Worm (Caenorhabditis elegans) whole organism, L2 larva: ENCODE data around the gene C55A6.1.

Experiments
- C34F6.9 ChIP-seq: fragments of 150-350 bp; optimal IDR thresholded peaks from 2 replicates; lab custom pipeline; 2014; ENCODE audit warnings: missing biosample characterization, missing genetic modification characterization
- F13H6.1 ChIP-seq: sonication (generic microtip); optimal IDR thresholded peaks from 2 replicates; lab custom pipeline; 2016; ENCODE audit warnings: missing genetic modification characterization, missing compliant biosample characterization
- R02D3.7 ChIP-seq: fragments of 150-350 bp; optimal IDR thresholded peaks from 2 replicates; lab custom pipeline; 2014; ENCODE audit warnings: missing biosample characterization, missing genetic modification characterization
- Y55F3AM.14 ChIP-seq: fragments of 200-800 bp; sonication (Bioruptor generic); optimal IDR thresholded peaks from 2 replicates; lab custom pipeline; 2018; ENCODE audit warnings: mild to moderate bottlenecking, missing genetic modification characterization, missing compliant biosample characterization
- ZK546.5 ChIP-seq: sonication (generic microtip); optimal IDR thresholded peaks from 2 replicates; lab custom pipeline; 2017; ENCODE audit warnings: missing biosample characterization, missing genetic modification characterization
- alr-1 ChIP-seq: fragments of 150-350 bp; optimal IDR thresholded peaks from 2 replicates; lab custom pipeline; 2014; ENCODE audit warnings: missing biosample characterization, missing genetic modification characterization
- aly-2 ChIP-seq: fragments of 150-350 bp; optimal IDR thresholded peaks from 2 replicates; lab custom pipeline; 2014; ENCODE audit warnings: missing biosample characterization, missing genetic modification characterization
- ama-1 ChIP-seq: fragments of 150-350 bp; optimal IDR thresholded peaks from 2 replicates; lab custom pipeline; 2018; ENCODE audit warnings: inconsistent platforms
- blmp-1 ChIP-seq: sonication (generic microtip); optimal IDR thresholded peaks from 2 replicates; lab custom pipeline; 2017; ENCODE audit warnings: missing genetic modification characterization, mild to moderate bottlenecking, missing compliant biosample characterization, antibody characterized with exemption, moderate library complexity; ENCODE audit not compliant: insufficient read depth
- ceh-82 ChIP-seq: fragments of 150-350 bp; optimal IDR thresholded peaks from 2 replicates; lab custom pipeline; 2014; ENCODE audit warnings: missing biosample characterization, missing genetic modification characterization
- crh-2 ChIP-seq: sonication (generic microtip); optimal IDR thresholded peaks from 2 replicates; lab custom pipeline; 2017; ENCODE audit warnings: missing biosample characterization, missing genetic modification characterization
- dmd-4 ChIP-seq: sonication (generic microtip); optimal IDR thresholded peaks from 2 replicates; lab custom pipeline; 2017; ENCODE audit warnings: missing biosample characterization, missing genetic modification characterization
- egl-27 ChIP-seq: sonication (generic microtip); optimal IDR thresholded peaks from 3 replicates; lab custom pipeline; 2017; ENCODE audit warnings: missing biosample characterization, missing genetic modification reagents, missing genetic modification characterization
- elt-1 ChIP-seq: fragments of 150-350 bp; optimal IDR thresholded peaks from 2 replicates; lab custom pipeline; 2014; ENCODE audit warnings: missing biosample characterization, missing genetic modification characterization
- elt-3 ChIP-seq: sonication (generic microtip); optimal IDR thresholded peaks from 2 replicates; lab custom pipeline; 2017; ENCODE audit warnings: missing biosample characterization, missing genetic modification characterization
- fos-1 ChIP-seq: fragments of 150-350 bp; optimal IDR thresholded peaks from 2 replicates; lab custom pipeline; 2014; ENCODE audit warnings: missing biosample characterization, missing genetic modification characterization
- gmeb-1 ChIP-seq: fragments of 150-350 bp; optimal IDR thresholded peaks from 2 replicates; lab custom pipeline; 2014; ENCODE audit warnings: missing biosample characterization, missing genetic modification characterization
- lin-11 ChIP-seq: fragments of 150-350 bp; sonication (generic microtip); optimal IDR thresholded peaks from 2 replicates; lab custom pipeline; 2014; ENCODE audit warnings: missing biosample characterization, missing genetic modification characterization, inconsistent platforms, mixed read lengths
- lin-13 ChIP-seq: fragments of 150-350 bp; optimal IDR thresholded peaks from 2 replicates; lab custom pipeline; 2014; ENCODE audit warnings: missing biosample characterization, missing genetic modification reagents, missing genetic modification characterization
- lin-39 ChIP-seq: fragments of 150-350 bp; optimal IDR thresholded peaks from 2 replicates; lab custom pipeline; 2014; ENCODE audit warnings: missing biosample characterization, missing genetic modification reagents, missing genetic modification characterization
- lsy-2 ChIP-seq, 2 experiments: fragments of 150-350 bp in 1 of 2; sonication (generic microtip) in 1 of 2; optimal IDR thresholded peaks; 2 replicates each; lab custom pipeline; 2014 to 2017; ENCODE audit warnings: missing biosample characterization in 2 of 2, missing genetic modification characterization in 2 of 2
- mab-5 ChIP-seq: fragments of 150-350 bp; optimal IDR thresholded peaks from 2 replicates; lab custom pipeline; 2014; ENCODE audit warnings: missing biosample characterization, missing genetic modification characterization
- mdl-1 ChIP-seq, 2 experiments: fragments of 150-350 bp in 1 of 2; sonication (generic microtip) in 1 of 2; optimal IDR thresholded peaks; 2 replicates each; lab custom pipeline; 2017; ENCODE audit warnings: missing biosample characterization in 2 of 2, missing genetic modification characterization in 2 of 2
- nhr-10 ChIP-seq: sonication (generic microtip); optimal IDR thresholded peaks from 2 replicates; lab custom pipeline; 2017; ENCODE audit warnings: missing biosample characterization, missing genetic modification characterization
- nhr-11 ChIP-seq: fragments of 150-350 bp; optimal IDR thresholded peaks from 2 replicates; lab custom pipeline; 2014; ENCODE audit warnings: missing biosample characterization, missing genetic modification characterization
- nhr-12 ChIP-seq: fragments of 150-350 bp; optimal IDR thresholded peaks from 2 replicates; lab custom pipeline; 2014; ENCODE audit warnings: missing biosample characterization, missing genetic modification characterization
- nhr-129 ChIP-seq: fragments of 150-350 bp; optimal IDR thresholded peaks from 2 replicates; lab custom pipeline; 2014; ENCODE audit warnings: missing biosample characterization, missing genetic modification characterization
- nhr-21 ChIP-seq: fragments of 150-350 bp; optimal IDR thresholded peaks from 2 replicates; lab custom pipeline; 2014; ENCODE audit warnings: missing biosample characterization, missing genetic modification characterization
- nhr-23 ChIP-seq: fragments of 150-350 bp; optimal IDR thresholded peaks from 2 replicates; lab custom pipeline; 2014; ENCODE audit warnings: missing biosample characterization, missing genetic modification reagents, missing genetic modification characterization
- nhr-237 ChIP-seq: fragments of 150-350 bp; optimal IDR thresholded peaks from 2 replicates; lab custom pipeline; 2014; ENCODE audit warnings: missing biosample characterization, missing genetic modification characterization
- nhr-25 ChIP-seq: fragments of 150-350 bp; sonication (generic microtip); optimal IDR thresholded peaks from 3 replicates; lab custom pipeline; 2014; ENCODE audit warnings: missing biosample characterization, missing genetic modification characterization
- nhr-77 ChIP-seq: fragments of 150-350 bp; optimal IDR thresholded peaks from 2 replicates; lab custom pipeline; 2014; ENCODE audit warnings: missing biosample characterization, missing genetic modification characterization
- peb-1 ChIP-seq: fragments of 150-350 bp; optimal IDR thresholded peaks from 2 replicates; lab custom pipeline; 2014; ENCODE audit warnings: missing biosample characterization, missing genetic modification characterization
- sem-4 ChIP-seq: fragments of 150-350 bp; optimal IDR thresholded peaks from 2 replicates; lab custom pipeline; 2014; ENCODE audit warnings: missing biosample characterization, missing genetic modification reagents, missing genetic modification characterization
- skn-1 ChIP-seq: sonication (generic microtip); optimal IDR thresholded peaks from 2 replicates; lab custom pipeline; 2017; ENCODE audit warnings: missing biosample characterization, missing genetic modification characterization
- sma-3 ChIP-seq: sonication (generic microtip); optimal IDR thresholded peaks from 2 replicates; lab custom pipeline; 2016; ENCODE audit warnings: missing genetic modification reagents, missing genetic modification characterization, missing compliant biosample characterization
- sma-9 ChIP-seq, 2 experiments: fragments of 150-350 bp in 1 of 2; sonication (generic microtip) in 1 of 2; optimal IDR thresholded peaks; 2 replicates each; lab custom pipeline; 2014 to 2016; ENCODE audit warnings: missing genetic modification characterization in 2 of 2, mild to moderate bottlenecking in 1 of 2, missing biosample characterization in 1 of 2, missing compliant biosample characterization in 1 of 2, missing genetic modification reagents in 1 of 2, moderate library complexity in 1 of 2
- snpc-4 ChIP-seq: fragments of 150-350 bp; optimal IDR thresholded peaks from 2 replicates; lab custom pipeline; 2014; ENCODE audit warnings: missing biosample characterization, missing genetic modification characterization
- unc-39 ChIP-seq: fragments of 150-350 bp; optimal IDR thresholded peaks from 2 replicates; lab custom pipeline; 2014; ENCODE audit warnings: missing biosample characterization, missing genetic modification characterization
- unc-55 ChIP-seq: fragments of 150-350 bp; sonication (generic microtip); optimal IDR thresholded peaks from 3 replicates; lab custom pipeline; 2014; ENCODE audit warnings: missing biosample characterization, missing genetic modification reagents, missing genetic modification characterization
- zag-1 ChIP-seq: fragments of 150-350 bp; optimal IDR thresholded peaks from 2 replicates; lab custom pipeline; 2014; ENCODE audit warnings: missing biosample characterization, missing genetic modification characterization
- ztf-1 ChIP-seq: fragments of 200-800 bp; sonication (Bioruptor generic); conservative IDR thresholded peaks from 2 replicates; pipeline ENCODE4 v1.3.6; 2022; ENCODE audit warnings: missing genetic modification characterization, missing compliant biosample characterization
- ztf-11 ChIP-seq: sonication (generic microtip); optimal IDR thresholded peaks from 2 replicates; lab custom pipeline; 2017; ENCODE audit warnings: missing biosample characterization, missing genetic modification characterization

C55A6.1 gene

ce11 chrV:11513432-11513831 lies 8.7 kb upstream of the C55A6.1 start, which contains the start of gene C55A6.3:
Gene C55A6.3, minus strand, starts transcription at chrV:11513532.
- TF ChIP-seq mdl-1 (tag; optimal IDR thresholded peaks at IDR 0.05; lab: Kevin White, UChicago) (no peak), R02D3.7 (tag; lab: Kevin White, UChicago) (no peak), mab-5 (tag; lab: Kevin White, UChicago) (no peak), skn-1 (no peak), elt-1 (tag; lab: Kevin White, UChicago) (no peak), nhr-25 (tag; lab: Kevin White, UChicago) (no peak), ZK546.5 (tag; lab: Kevin White, UChicago) (no peak), nhr-77 (tag; lab: Kevin White, UChicago) (no peak), ztf-1 (GFP tag; lab: Robert Waterston, UW) (no peak), snpc-4 (tag; lab: Kevin White, UChicago) (no peak), aly-2 (tag; lab: Kevin White, UChicago) (no peak), nhr-11 (tag; lab: Kevin White, UChicago) (no peak), sma-3 (GFP tag; lab: Kevin White, UChicago) (no peak), ama-1 (lab: Kevin White, UChicago) (no peak), crh-2 (no peak), elt-3 (tag; lab: Kevin White, UChicago) (no peak), nhr-21 (tag; lab: Kevin White, UChicago) (no peak), nhr-12 (tag; lab: Kevin White, UChicago) (no peak), sma-9 (GFP tag; optimal IDR thresholded peaks at IDR 0.05; lab: Kevin White, UChicago) (no peak), sma-9 (tag; optimal IDR thresholded peaks at IDR 0.05; lab: Kevin White, UChicago) (no peak), lin-11 (tag; lab: Kevin White, UChicago) (no peak)
- TF ChIP-seq, all 48 proteins: peak for 0

ce11 chrV:11508773-11509172 lies 4.0 kb upstream of the C55A6.1 start, which contains the start of gene ttll-5:
Gene ttll-5, plus strand, starts transcription at chrV:11509060.
- TF ChIP-seq unc-39 (tag; lab: Kevin White, UChicago) (no peak), ceh-82 (tag; lab: Kevin White, UChicago) (no peak), nhr-12 (tag; lab: Kevin White, UChicago) (no peak), aly-2 (tag; lab: Kevin White, UChicago) (no peak), nhr-25 (tag; lab: Kevin White, UChicago) (peak; percentile 66), nhr-21 (tag; lab: Kevin White, UChicago) (no peak), nhr-11 (tag; lab: Kevin White, UChicago) (no peak), fos-1 (tag; lab: Kevin White, UChicago) (peak; percentile 35), alr-1 (no peak), lin-11 (tag; lab: Kevin White, UChicago) (no peak), elt-3 (tag; lab: Kevin White, UChicago) (no peak), blmp-1 (tag; lab: Kevin White, UChicago) (peak; percentile 70), lin-13 (GFP tag; lab: Kevin White, UChicago) (no peak), nhr-23 (tag; lab: Kevin White, UChicago) (no peak), nhr-77 (tag; lab: Kevin White, UChicago) (no peak), sma-9 (GFP tag; optimal IDR thresholded peaks at IDR 0.05; lab: Kevin White, UChicago) (peak; percentile 87), sma-9 (tag; optimal IDR thresholded peaks at IDR 0.05; lab: Kevin White, UChicago) (no peak), ztf-1 (GFP tag; lab: Robert Waterston, UW) (no peak), Y55F3AM.14 (GFP tag; lab: Kevin White, UChicago) (no peak), nhr-129 (tag; lab: Kevin White, UChicago) (no peak), ztf-11 (tag; lab: Kevin White, UChicago) (no peak), ZK546.5 (tag; lab: Kevin White, UChicago) (no peak), elt-1 (tag; lab: Kevin White, UChicago) (no peak), mdl-1 (tag; optimal IDR thresholded peaks at IDR 0.05; lab: Kevin White, UChicago) (no peak), F13H6.1 (tag; lab: Kevin White, UChicago) (no peak), skn-1 (no peak), snpc-4 (tag; lab: Kevin White, UChicago) (no peak), dmd-4 (no peak), lsy-2 (tag; optimal IDR thresholded peaks at IDR 0.05; lab: Kevin White, UChicago) (no peak), unc-55 (GFP tag; lab: Kevin White, UChicago) (no peak), peb-1 (tag; lab: Kevin White, UChicago) (no peak), sma-3 (GFP tag; lab: Kevin White, UChicago) (peak; percentile 12), ama-1 (lab: Kevin White, UChicago) (no peak), lin-39 (no peak)

DNA sequence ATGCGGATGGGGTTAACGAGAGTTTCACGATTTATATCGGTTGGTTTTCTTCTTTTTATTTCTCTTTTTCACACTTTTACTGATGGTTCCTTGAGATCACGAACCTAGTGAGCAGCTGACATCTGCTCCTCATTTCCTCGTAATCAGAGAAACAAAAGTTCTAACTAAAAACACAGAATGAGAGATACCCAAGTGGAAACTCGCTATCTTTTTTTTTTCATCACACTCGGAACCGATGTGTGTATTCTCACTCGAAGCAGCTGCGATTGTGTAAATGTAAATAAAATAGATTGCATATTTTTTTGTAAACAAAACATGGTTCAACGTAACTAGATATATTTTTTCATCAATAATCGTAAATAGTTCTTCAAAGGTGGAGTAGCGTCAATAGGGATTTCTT lies 1.6 kb upstream of the C55A6.1 start:
- no peak for TF ChIP-seq egl-27 (tag; lab: Kevin White, UChicago)
- TF ChIP-seq sma-3 (GFP tag; lab: Kevin White, UChicago) = no peak
- TF ChIP-seq nhr-129 (tag; lab: Kevin White, UChicago) = peak; percentile 46
- TF ChIP-seq nhr-237 (tag; lab: Kevin White, UChicago) = no peak
- TF ChIP-seq ztf-1 (GFP tag; lab: Robert Waterston, UW) = no peak
- peak; percentile 80 for TF ChIP-seq F13H6.1 (tag; lab: Kevin White, UChicago)
- TF ChIP-seq Y55F3AM.14 (GFP tag; lab: Kevin White, UChicago) = no peak
- TF ChIP-seq nhr-23 (tag; lab: Kevin White, UChicago) = no peak
- no peak for TF ChIP-seq nhr-12 (tag; lab: Kevin White, UChicago)
- peak in 1 of 2 experiments; percentile 36 for TF ChIP-seq lsy-2 (tag; optimal IDR thresholded peaks at IDR 0.05; lab: Kevin White, UChicago)
- TF ChIP-seq zag-1 (tag; lab: Kevin White, UChicago) = no peak
- no peak for TF ChIP-seq R02D3.7 (tag; lab: Kevin White, UChicago)
- no peak for TF ChIP-seq crh-2
- TF ChIP-seq peb-1 (tag; lab: Kevin White, UChicago) = no peak
- no peak for TF ChIP-seq mab-5 (tag; lab: Kevin White, UChicago)
- peak; percentile 52 for TF ChIP-seq sma-9 (GFP tag; optimal IDR thresholded peaks at IDR 0.05; lab: Kevin White, UChicago)
- no peak for TF ChIP-seq sma-9 (tag; optimal IDR thresholded peaks at IDR 0.05; lab: Kevin White, UChicago)
- peak; percentile 44 for TF ChIP-seq C34F6.9 (tag; lab: Kevin White, UChicago)
- TF ChIP-seq lin-39 = no peak
- TF ChIP-seq sem-4 = no peak
- no peak for TF ChIP-seq nhr-10 (tag; lab: Kevin White, UChicago)
- TF ChIP-seq ama-1 (lab: Kevin White, UChicago) = no peak
- no peak for TF ChIP-seq snpc-4 (tag; lab: Kevin White, UChicago)
- no peak for TF ChIP-seq gmeb-1 (tag; lab: Kevin White, UChicago)
- TF ChIP-seq aly-2 (tag; lab: Kevin White, UChicago) = no peak
- TF ChIP-seq, all 48 proteins: peak for 5
